Worm (Caenorhabditis elegans): ENCODE measurements around the gene C50B8.4.

DNA sequence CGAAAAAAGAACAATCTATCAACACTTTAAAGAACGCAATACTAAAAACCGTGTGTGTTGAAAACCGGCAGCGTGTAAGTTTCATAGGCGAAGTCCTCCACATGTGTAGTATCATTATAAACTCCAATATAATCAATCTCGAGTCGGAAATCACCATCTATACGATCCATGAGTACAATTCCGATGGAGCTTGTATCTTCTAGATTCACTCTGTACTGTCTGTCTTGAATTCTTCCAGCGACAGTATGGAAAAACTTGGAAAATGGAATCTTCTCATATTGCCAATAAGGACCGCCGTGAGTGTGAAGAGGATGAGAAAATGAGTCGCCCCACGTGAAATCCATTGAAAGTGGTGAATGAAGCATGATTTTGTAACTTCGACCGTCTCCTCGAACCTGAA, 4.8 kb upstream of the C50B8.4 start:
- TF ChIP-seq jun-1 (tag; optimal IDR thresholded peaks at IDR 0.05) (no peak), nhr-12 (tag; optimal IDR thresholded peaks at IDR 0.05) (no peak), nhr-28 (tag; optimal IDR thresholded peaks at IDR 0.05) (no peak), lin-13 (GFP tag; optimal IDR thresholded peaks at IDR 0.05) (no peak), unc-62 (GFP tag; optimal IDR thresholded peaks at IDR 0.05) (no peak), nhr-90 (tag; optimal IDR thresholded peaks at IDR 0.05; ENCODE audit: poor library complexity) (no peak), egl-13 (tag; optimal IDR thresholded peaks at IDR 0.05) (no peak), elt-3 (tag; optimal IDR thresholded peaks at IDR 0.05) (no peak), sox-4 (tag; optimal IDR thresholded peaks at IDR 0.05) (no peak), aly-2 (tag; optimal IDR thresholded peaks at IDR 0.05) (no peak), lin-15B (tag; optimal IDR thresholded peaks at IDR 0.05) (no peak)

All from whole organism, L1 larva.